Worm (Caenorhabditis elegans) whole organism, late embryonic: ENCODE measurements around the gene C02F4.4.

Experiments used
- C08G9.2 ChIP-seq: sonication (generic microtip); optimal IDR thresholded peaks from 2 replicates; lab custom pipeline; 2016; ENCODE audit warnings: mild to moderate bottlenecking, missing genetic modification characterization, moderate library complexity, missing compliant biosample characterization
- F13H6.1 ChIP-seq: sonication (generic microtip); optimal IDR thresholded peaks from 2 replicates; lab custom pipeline; 2016; ENCODE audit warnings: missing genetic modification characterization, missing compliant biosample characterization
- K02D7.2 ChIP-seq: sonication (generic microtip); optimal IDR thresholded peaks from 2 replicates; lab custom pipeline; 2017; ENCODE audit warnings: mild to moderate bottlenecking, missing genetic modification characterization, missing compliant biosample characterization
- K09A11.1 ChIP-seq: sonication (generic microtip); optimal IDR thresholded peaks from 2 replicates; lab custom pipeline; 2017; ENCODE audit warnings: antibody characterized with exemption, mild to moderate bottlenecking, missing genetic modification characterization, missing compliant biosample characterization; ENCODE audit not compliant: insufficient read depth
- ahr-1 ChIP-seq: sonication (generic microtip); optimal IDR thresholded peaks from 2 replicates; lab custom pipeline; 2016; ENCODE audit warnings: missing genetic modification characterization, missing compliant biosample characterization
- ama-1 ChIP-seq: fragments of 150-350 bp; optimal IDR thresholded peaks from 2 replicates; lab custom pipeline; 2014
- ceh-14 ChIP-seq: sonication (generic microtip); optimal IDR thresholded peaks from 2 replicates; lab custom pipeline; 2016; ENCODE audit warnings: missing genotype, missing genetic modification characterization, missing compliant biosample characterization
- ceh-18 ChIP-seq: sonication (generic microtip); optimal IDR thresholded peaks from 2 replicates; lab custom pipeline; 2016; ENCODE audit warnings: missing genetic modification characterization, missing compliant biosample characterization
- ceh-2 ChIP-seq: sonication (generic microtip); optimal IDR thresholded peaks from 2 replicates; lab custom pipeline; 2016; ENCODE audit warnings: missing genotype, missing genetic modification characterization, missing compliant biosample characterization
- ceh-22 ChIP-seq: sonication (generic microtip); optimal IDR thresholded peaks from 2 replicates; lab custom pipeline; 2017; ENCODE audit warnings: missing biosample characterization, missing genetic modification characterization
- ceh-31 ChIP-seq: sonication (generic microtip); optimal IDR thresholded peaks from 2 replicates; lab custom pipeline; 2016; ENCODE audit warnings: missing genetic modification characterization, missing compliant biosample characterization
- ceh-34 ChIP-seq: sonication (generic microtip); optimal IDR thresholded peaks from 2 replicates; lab custom pipeline; 2016; ENCODE audit warnings: mild to moderate bottlenecking, missing genetic modification characterization, missing compliant biosample characterization
- ceh-45 ChIP-seq: fragments of 200-800 bp; sonication (Bioruptor generic); IDR thresholded peaks from 2 replicates; pipeline ENCODE4 v1.3.6; 2022; ENCODE audit warnings: missing genetic modification reagents, missing genetic modification characterization, missing compliant biosample characterization
- ceh-48 ChIP-seq: sonication (generic microtip); optimal IDR thresholded peaks from 2 replicates; lab custom pipeline; 2016; ENCODE audit warnings: missing genetic modification characterization, inconsistent platforms, missing compliant biosample characterization
- ceh-6 ChIP-seq: fragments of 200-800 bp; sonication (Bioruptor generic); optimal IDR thresholded peaks from 2 replicates; lab custom pipeline; 2018; ENCODE audit warnings: mild to moderate bottlenecking, missing genetic modification characterization, missing compliant biosample characterization
- che-1 ChIP-seq: sonication (generic microtip); optimal IDR thresholded peaks from 2 replicates; lab custom pipeline; 2016; ENCODE audit warnings: mild to moderate bottlenecking, missing genetic modification characterization, missing compliant biosample characterization
- elt-2 ChIP-seq: sonication (generic microtip); optimal IDR thresholded peaks from 2 replicates; lab custom pipeline; 2016; ENCODE audit warnings: missing genetic modification reagents, missing genetic modification characterization, missing compliant biosample characterization
- ets-4 ChIP-seq: sonication (generic microtip); optimal IDR thresholded peaks from 2 replicates; lab custom pipeline; 2016; ENCODE audit warnings: missing genetic modification characterization, missing compliant biosample characterization
- fax-1 ChIP-seq: sonication (generic microtip); optimal IDR thresholded peaks from 2 replicates; lab custom pipeline; 2016; ENCODE audit warnings: missing genotype, missing genetic modification characterization, missing compliant biosample characterization
- fkh-10 ChIP-seq: fragments of 150-350 bp; optimal IDR thresholded peaks from 2 replicates; lab custom pipeline; 2014; ENCODE audit warnings: missing biosample characterization, missing genetic modification reagents, missing genetic modification characterization
- gmeb-2 ChIP-seq: sonication (generic microtip); optimal IDR thresholded peaks from 2 replicates; lab custom pipeline; 2016; ENCODE audit warnings: missing genetic modification characterization, inconsistent platforms, missing compliant biosample characterization
- hlh-15 ChIP-seq: sonication (generic microtip); optimal IDR thresholded peaks from 2 replicates; lab custom pipeline; 2016; ENCODE audit warnings: missing genetic modification characterization, missing compliant biosample characterization
- hlh-30 ChIP-seq: sonication (generic microtip); optimal IDR thresholded peaks from 2 replicates; lab custom pipeline; 2017; ENCODE audit warnings: antibody characterized with exemption, missing genetic modification characterization, missing compliant biosample characterization; ENCODE audit not compliant: insufficient read depth
- hlh-6 ChIP-seq: sonication (generic microtip); optimal IDR thresholded peaks from 2 replicates; lab custom pipeline; 2016; ENCODE audit warnings: missing genotype, missing genetic modification characterization, missing compliant biosample characterization
- lim-6 ChIP-seq: sonication (generic microtip); optimal IDR thresholded peaks from 2 replicates; lab custom pipeline; 2016; ENCODE audit warnings: missing genetic modification characterization, missing compliant biosample characterization
- lin-11 ChIP-seq: fragments of 200-800 bp; sonication (Bioruptor generic); optimal IDR thresholded peaks from 2 replicates; lab custom pipeline; 2018; ENCODE audit warnings: mild to moderate bottlenecking, missing genetic modification characterization, missing compliant biosample characterization
- nfya-1 ChIP-seq: sonication (generic microtip); optimal IDR thresholded peaks from 2 replicates; lab custom pipeline; 2017; ENCODE audit warnings: missing genetic modification characterization, mild to moderate bottlenecking, missing compliant biosample characterization, antibody characterized with exemption, moderate library complexity
- nhr-11 ChIP-seq: fragments of 150-350 bp; optimal IDR thresholded peaks from 2 replicates; lab custom pipeline; 2014; ENCODE audit warnings: missing biosample characterization, missing genetic modification characterization
- nhr-232 ChIP-seq: sonication (generic microtip); optimal IDR thresholded peaks from 2 replicates; lab custom pipeline; 2016; ENCODE audit warnings: missing genetic modification characterization, missing compliant biosample characterization
- npax-4 ChIP-seq: sonication (generic microtip); optimal IDR thresholded peaks from 2 replicates; lab custom pipeline; 2016; ENCODE audit warnings: missing genetic modification characterization, missing compliant biosample characterization
- pat-9 ChIP-seq: fragments of 200-800 bp; sonication (Bioruptor generic); optimal IDR thresholded peaks from 2 replicates; lab custom pipeline; 2018; ENCODE audit warnings: mild to moderate bottlenecking, missing genetic modification characterization, moderate library complexity, missing compliant biosample characterization
- pha-2 ChIP-seq: sonication (generic microtip); optimal IDR thresholded peaks from 2 replicates; lab custom pipeline; 2017; ENCODE audit warnings: mild to moderate bottlenecking, missing genetic modification characterization, missing compliant biosample characterization
- pha-4 ChIP-seq: fragments of 150-350 bp; optimal IDR thresholded peaks from 2 replicates; lab custom pipeline; 2018; ENCODE audit warnings: missing biosample characterization, missing genetic modification reagents, missing genetic modification characterization
- pqm-1 ChIP-seq: sonication (generic microtip); optimal IDR thresholded peaks from 2 replicates; lab custom pipeline; 2016; ENCODE audit warnings: missing genetic modification characterization, missing compliant biosample characterization
- ref-2 ChIP-seq: sonication (generic microtip); optimal IDR thresholded peaks from 2 replicates; lab custom pipeline; 2016; ENCODE audit warnings: missing genetic modification characterization, missing compliant biosample characterization
- rnt-1 ChIP-seq: sonication (generic microtip); optimal IDR thresholded peaks from 2 replicates; lab custom pipeline; 2016; ENCODE audit warnings: missing genetic modification characterization, missing compliant biosample characterization
- sox-4 ChIP-seq: sonication (generic microtip); optimal IDR thresholded peaks from 2 replicates; lab custom pipeline; 2017; ENCODE audit warnings: mild to moderate bottlenecking, missing genetic modification characterization, inconsistent platforms, missing compliant biosample characterization
- syd-9 ChIP-seq: sonication (generic microtip); optimal IDR thresholded peaks from 2 replicates; lab custom pipeline; 2016; ENCODE audit warnings: mild to moderate bottlenecking, missing genetic modification characterization, moderate library complexity, missing compliant biosample characterization
- tbx-2 ChIP-seq: sonication (generic microtip); optimal IDR thresholded peaks from 2 replicates; lab custom pipeline; 2016; ENCODE audit warnings: missing genetic modification characterization, missing compliant biosample characterization
- unc-42 ChIP-seq: sonication (generic microtip); optimal IDR thresholded peaks from 2 replicates; lab custom pipeline; 2016; ENCODE audit warnings: missing genotype, missing genetic modification characterization, missing compliant biosample characterization
- unc-86 ChIP-seq: sonication (generic microtip); optimal IDR thresholded peaks from 2 replicates; lab custom pipeline; 2016; ENCODE audit warnings: missing genetic modification characterization, missing compliant biosample characterization

The C02F4.4 gene

DNA sequence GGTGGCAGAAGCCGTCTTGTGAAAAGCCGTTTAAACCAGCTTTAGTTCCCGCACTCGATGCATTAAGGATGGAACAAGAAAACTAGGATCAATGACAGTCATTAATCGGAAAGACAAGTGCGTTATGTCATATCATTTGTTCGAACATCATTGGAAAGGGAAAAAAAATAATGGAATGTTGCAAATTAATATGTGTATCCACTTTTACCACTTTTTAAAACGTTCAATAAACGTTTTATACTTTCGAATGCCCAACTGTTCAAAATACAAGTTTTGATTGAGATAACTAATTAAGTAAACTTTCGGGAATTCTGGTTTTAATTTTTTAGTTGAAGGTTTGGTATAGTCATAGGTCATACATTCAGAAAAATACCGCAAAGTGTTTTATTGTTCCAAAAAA is at the start of gene C02F4.4:
Gene C02F4.4 (minus strand): TSS at position 101 of the 400 bp plus-strand sequence.
- TF ChIP-seq hlh-30 = no peak
- TF ChIP-seq pha-4 (tag; lab: Kevin White, UChicago) = no peak
- TF ChIP-seq K09A11.1 (tag; lab: Kevin White, UChicago) = no peak
- TF ChIP-seq lim-6 (tag; lab: Kevin White, UChicago) = no peak
- TF ChIP-seq ahr-1 (tag; lab: Kevin White, UChicago) = no peak
- no peak for TF ChIP-seq syd-9 (tag; lab: Kevin White, UChicago)
- no peak for TF ChIP-seq ets-4
- no peak for TF ChIP-seq ceh-45
- TF ChIP-seq ref-2 (tag; lab: Kevin White, UChicago) = no peak
- TF ChIP-seq, all 69 proteins: peak for 0

DNA sequence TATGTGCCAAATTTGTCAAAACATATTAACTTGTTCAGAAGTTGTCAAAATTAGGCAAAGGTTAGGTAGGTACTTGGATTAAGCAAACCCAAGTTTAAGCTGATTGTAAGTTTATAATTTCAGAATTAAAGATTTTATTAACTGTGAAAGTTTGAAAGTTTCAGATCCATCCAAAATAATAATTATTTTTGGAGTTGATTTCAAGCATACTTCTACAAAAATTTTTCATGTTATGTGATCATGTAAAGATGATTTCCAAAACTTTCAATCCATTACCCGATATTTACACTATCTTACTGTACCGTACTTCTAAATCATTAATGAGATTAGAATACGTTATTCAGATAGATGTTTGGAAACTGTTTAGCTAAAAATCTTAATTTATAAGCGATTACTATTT is 49.6 kb upstream of the C02F4.4 start:
- TF ChIP-seq unc-42 (tag; lab: Kevin White, UChicago) (no peak), ceh-22 (no peak), ceh-34 (tag; lab: Kevin White, UChicago) (no peak), nhr-232 (tag; lab: Kevin White, UChicago) (no peak), gmeb-2 (tag; lab: Kevin White, UChicago) (no peak), elt-2 (no peak), ceh-48 (tag; lab: Kevin White, UChicago) (no peak)

- TF ChIP-seq fkh-10 (GFP tag; lab: Kevin White, UChicago) = no peak
- no peak for TF ChIP-seq tbx-2 (tag; lab: Kevin White, UChicago)
- TF ChIP-seq npax-4 = no peak
- TF ChIP-seq ceh-6 (GFP tag; lab: Kevin White, UChicago) = no peak
- TF ChIP-seq ceh-31 (tag; lab: Kevin White, UChicago) = no peak
- no peak for TF ChIP-seq ceh-34 (tag; lab: Kevin White, UChicago)
- no peak for TF ChIP-seq che-1 (tag; lab: Kevin White, UChicago)
- TF ChIP-seq hlh-6 (tag; lab: Kevin White, UChicago) = no peak
- TF ChIP-seq hlh-15 = no peak
- no peak for TF ChIP-seq pha-4 (tag; lab: Kevin White, UChicago)
- no peak for TF ChIP-seq fax-1 (tag; lab: Kevin White, UChicago)
- TF ChIP-seq sox-4 = no peak
- TF ChIP-seq lin-11 (tag; lab: Kevin White, UChicago) = no peak
- TF ChIP-seq gmeb-2 (tag; lab: Kevin White, UChicago) = no peak
- no peak for TF ChIP-seq C08G9.2 (tag; lab: Kevin White, UChicago)
These were observed 46.6 kb upstream of the C02F4.4 start, which contains the start of gene him-8 for ce11 chrIV:10561605-10562004. Gene him-8, plus strand, starts transcription at chrIV:10561905.

ce11 chrIV:10558415-10558814 is 43.4 kb upstream of the C02F4.4 start, which contains the start of gene zim-3:
Gene zim-3, plus strand, starts transcription at chrIV:10558715.
- TF ChIP-seq unc-42 (tag; lab: Kevin White, UChicago) (no peak), F13H6.1 (tag; lab: Kevin White, UChicago) (no peak), pat-9 (tag; lab: Kevin White, UChicago) (no peak), K02D7.2 (tag; lab: Kevin White, UChicago) (no peak), rnt-1 (tag; lab: Kevin White, UChicago) (no peak), pha-2 (no peak), ceh-18 (tag; lab: Kevin White, UChicago) (no peak), ceh-14 (tag; lab: Kevin White, UChicago) (no peak), ama-1 (lab: Kevin White, UChicago) (no peak), ceh-2 (tag; lab: Kevin White, UChicago) (no peak), nhr-11 (no peak), pqm-1 (tag; lab: Kevin White, UChicago) (no peak), nfya-1 (tag; lab: Kevin White, UChicago) (no peak), hlh-6 (tag; lab: Kevin White, UChicago) (no peak), ceh-31 (tag; lab: Kevin White, UChicago) (no peak), unc-86 (no peak), sox-4 (no peak), hlh-30 (no peak)
